Fruit fly (Drosophila melanogaster) whole organism, wandering third instar larva: ENCODE results near the gene red.

Source experiments
- Abd-B ChIP-seq: fragments of >200 bp; optimal IDR thresholded peaks from 2 replicates; lab custom pipeline; 2017; ENCODE audit warnings: missing biosample characterization, missing genetic modification characterization
- CG32264 ChIP-seq: fragments of 200-800 bp; sonication (Bioruptor generic); optimal IDR thresholded peaks from 2 replicates; lab custom pipeline; 2016; ENCODE audit warnings: missing biosample characterization, missing genetic modification characterization
- CG9705 ChIP-seq: fragments of 200-800 bp; sonication (Bioruptor generic); optimal IDR thresholded peaks from 2 replicates; lab custom pipeline; 2018; ENCODE audit warnings: missing biosample characterization, mild to moderate bottlenecking, missing genetic modification characterization
- CrebA ChIP-seq: fragments of 200-800 bp; sonication (Bioruptor generic); optimal IDR thresholded peaks from 2 replicates; lab custom pipeline; 2016; ENCODE audit warnings: missing biosample characterization, mild to moderate bottlenecking, missing genetic modification characterization, borderline replicate concordance
- Dfd ChIP-seq: fragments of >200 bp; optimal IDR thresholded peaks from 2 replicates; lab custom pipeline; 2017; ENCODE audit warnings: missing biosample characterization, missing genetic modification characterization
- GATAd ChIP-seq: sonication (Bioruptor generic); optimal IDR thresholded peaks from 2 replicates; lab custom pipeline; 2016; ENCODE audit warnings: missing biosample characterization, missing genetic modification characterization
- HLH106 ChIP-seq: fragments of 200-800 bp; optimal IDR thresholded peaks from 3 replicates; lab custom pipeline; 2019; ENCODE audit warnings: missing biosample characterization, mild to moderate bottlenecking, missing genetic modification characterization, moderate library complexity
- Hnf4 ChIP-seq: fragments of 200-800 bp; sonication (Bioruptor generic); optimal IDR thresholded peaks from 2 replicates; lab custom pipeline; 2016; ENCODE audit warnings: missing biosample characterization, mild to moderate bottlenecking, missing genetic modification characterization
- Hr78 ChIP-seq: fragments of >200 bp; optimal IDR thresholded peaks from 2 replicates; lab custom pipeline; 2017; ENCODE audit warnings: missing biosample characterization, missing genetic modification characterization
- Hr83 ChIP-seq: fragments of 200-300 bp; sonication (Bioruptor generic); optimal IDR thresholded peaks from 2 replicates; lab custom pipeline; 2016; ENCODE audit warnings: missing biosample characterization, mild to moderate bottlenecking, missing genetic modification characterization, moderate library complexity; ENCODE audit not compliant: poor library complexity, severe bottlenecking
- Jra ChIP-seq: sonication (Bioruptor generic); optimal IDR thresholded peaks from 2 replicates; lab custom pipeline; 2016; ENCODE audit warnings: missing biosample characterization, missing genetic modification characterization
- Myc ChIP-seq: fragments of >200 bp; optimal IDR thresholded peaks from 2 replicates; lab custom pipeline; 2017
- OdsH ChIP-seq: fragments of 200-800 bp; sonication (Bioruptor generic); optimal IDR thresholded peaks from 2 replicates; lab custom pipeline; 2016; ENCODE audit warnings: missing biosample characterization, mild to moderate bottlenecking, missing genetic modification characterization
- Rel ChIP-seq, 2 experiments: fragments of 200-800 bp; sonication (Bioruptor generic) in 1 of 2; optimal IDR thresholded peaks; 2 replicates in 1 of 2; 3 replicates in 1 of 2; lab custom pipeline; 2016 to 2019; ENCODE audit warnings: mild to moderate bottlenecking in 2 of 2, missing biosample characterization in 2 of 2, missing genetic modification characterization in 2 of 2, moderate library complexity in 1 of 2
- Sp1 ChIP-seq: fragments of 200-800 bp; sonication (Bioruptor generic); optimal IDR thresholded peaks from 3 replicates; lab custom pipeline; 2019; ENCODE audit warnings: missing biosample characterization, mild to moderate bottlenecking, missing genetic modification characterization, moderate library complexity
- Vsx2 ChIP-seq: fragments of 200-300, 225-300 bp; sonication (Bioruptor generic); optimal IDR thresholded peaks from 2 replicates; lab custom pipeline; 2018; ENCODE audit warnings: missing biosample characterization, missing genetic modification characterization; ENCODE audit not compliant: partially characterized antibody
- br ChIP-seq: fragments of 200-800 bp; sonication (Bioruptor generic); optimal IDR thresholded peaks from 2 replicates; lab custom pipeline; 2016; ENCODE audit warnings: missing biosample characterization, missing genetic modification characterization
- brk ChIP-seq: fragments of 200-800 bp; sonication (Bioruptor generic); optimal IDR thresholded peaks from 2 replicates; lab custom pipeline; 2016; ENCODE audit warnings: missing biosample characterization, mild to moderate bottlenecking, missing genetic modification characterization
- dl ChIP-seq, 2 experiments: fragments of 175-275, 200-275 bp in 1 of 2; fragments of 200-275 bp in 1 of 2; sonication (Bioruptor generic); optimal IDR thresholded peaks; lab custom pipeline; 2018; ENCODE audit warnings: mild to moderate bottlenecking in 2 of 2, missing biosample characterization in 2 of 2, missing genetic modification characterization in 2 of 2, moderate library complexity in 2 of 2; ENCODE audit not compliant: partially characterized antibody in 2 of 2, insufficient read depth in 1 of 2
- dsf ChIP-seq: sonication (Bioruptor generic); optimal IDR thresholded peaks from 2 replicates; lab custom pipeline; 2016; ENCODE audit warnings: missing biosample characterization, missing genetic modification characterization, borderline replicate concordance
- ey ChIP-seq: fragments of 200-800 bp; sonication (Bioruptor generic); optimal IDR thresholded peaks from 2 replicates; lab custom pipeline; 2016; ENCODE audit warnings: missing biosample characterization, missing genetic modification characterization
- foxo ChIP-seq, 2 experiments: fragments of 200-800 bp; sonication (Bioruptor generic); optimal IDR thresholded peaks; 2 replicates in 1 of 2; 3 replicates in 1 of 2; lab custom pipeline; 2016 to 2017; ENCODE audit warnings: missing biosample characterization in 2 of 2, missing genetic modification characterization in 2 of 2
- fru ChIP-seq: fragments of 200-800 bp; sonication (Bioruptor generic); optimal IDR thresholded peaks from 3 replicates; lab custom pipeline; 2016; ENCODE audit warnings: missing biosample characterization, mild to moderate bottlenecking, missing genetic modification characterization
- h ChIP-seq: fragments of 200-800 bp; sonication (Bioruptor generic); optimal IDR thresholded peaks from 3 replicates; lab custom pipeline; 2016; ENCODE audit warnings: missing biosample characterization, mild to moderate bottlenecking, missing genetic modification characterization
- pan ChIP-seq: fragments of >200 bp; optimal IDR thresholded peaks from 2 replicates; lab custom pipeline; 2017
- psq ChIP-seq: fragments of 200-800 bp; sonication (Bioruptor generic); optimal IDR thresholded peaks from 3 replicates; lab custom pipeline; 2017; ENCODE audit warnings: missing biosample characterization, mild to moderate bottlenecking, missing genetic modification characterization, moderate library complexity
- rgr ChIP-seq: fragments of 200-800 bp; sonication (Bioruptor generic); optimal IDR thresholded peaks from 3 replicates; lab custom pipeline; 2016; ENCODE audit warnings: missing biosample characterization, mild to moderate bottlenecking, missing genetic modification characterization
- sage ChIP-seq: fragments of 200-800 bp; sonication (Bioruptor generic); optimal IDR thresholded peaks from 2 replicates; lab custom pipeline; 2016; ENCODE audit warnings: missing biosample characterization, mild to moderate bottlenecking, missing genetic modification characterization
- sv ChIP-seq: fragments of 200-800 bp; sonication (Bioruptor generic); optimal IDR thresholded peaks from 3 replicates; lab custom pipeline; 2016; ENCODE audit warnings: missing biosample characterization, missing genetic modification characterization
- tai ChIP-seq: sonication (Bioruptor generic); optimal IDR thresholded peaks from 2 replicates; lab custom pipeline; 2016; ENCODE audit warnings: missing biosample characterization, missing genetic modification characterization
- usp ChIP-seq: fragments of >200 bp; optimal IDR thresholded peaks from 2 replicates; lab custom pipeline; 2017; ENCODE audit warnings: missing biosample characterization, missing genetic modification characterization
- woc ChIP-seq: sonication (Bioruptor generic); optimal IDR thresholded peaks from 2 replicates; lab custom pipeline; 2016; ENCODE audit warnings: missing biosample characterization, mild to moderate bottlenecking, missing genetic modification characterization

red gene

dm6 chr3R:14310062-14310461, 21.2 kb downstream of the red start, which contains the start of gene CG31321:
TSS of gene CG31321 (plus strand) at chr3R:14310362.
- TF ChIP-seq Sp1 (no peak), Jra (GFP tag; lab: Kevin White, UChicago) (no peak), Abd-B (GFP tag; lab: Kevin White, UChicago) (no peak), Rel (GFP tag; optimal IDR thresholded peaks at IDR 0.05; lab: Kevin White, UChicago) (no peak), Rel (tag; optimal IDR thresholded peaks at IDR 0.05; lab: Kevin White, UChicago) (no peak), h (GFP tag; lab: Kevin White, UChicago) (no peak), rgr (GFP tag; lab: Kevin White, UChicago) (no peak), Vsx2 (GFP tag; lab: Kevin White, UChicago) (no peak), dl (GFP tag; optimal IDR thresholded peaks at IDR 0.05; lab: Kevin White, UChicago; ENCODE audit: insufficient read depth in 1 of 2, partially characterized antibody in 2 of 2) (no peak), CG9705 (no peak), psq (GFP tag; lab: Kevin White, UChicago) (no peak), pan (lab: Kevin White, UChicago) (no peak)

- TF ChIP-seq Rel (GFP tag; optimal IDR thresholded peaks at IDR 0.05; lab: Kevin White, UChicago): no peak
- TF ChIP-seq Rel (tag; optimal IDR thresholded peaks at IDR 0.05; lab: Kevin White, UChicago): no peak
- no peak for TF ChIP-seq fru (GFP tag; lab: Kevin White, UChicago)
- no peak for TF ChIP-seq dl (GFP tag; optimal IDR thresholded peaks at IDR 0.05; lab: Kevin White, UChicago; ENCODE audit: insufficient read depth in 1 of 2, partially characterized antibody in 2 of 2)
- no peak for TF ChIP-seq dsf
- TF ChIP-seq Sp1: peak; percentile 42
- no peak for TF ChIP-seq Dfd (GFP tag; lab: Kevin White, UChicago)
- no peak for TF ChIP-seq Myc
- TF ChIP-seq CrebA (GFP tag; lab: Kevin White, UChicago): no peak
- TF ChIP-seq brk (GFP tag; lab: Kevin White, UChicago): no peak
- no peak for TF ChIP-seq usp (GFP tag; lab: Kevin White, UChicago)
- peak; percentile 8 for TF ChIP-seq OdsH
- peak; percentile 48 for TF ChIP-seq rgr (GFP tag; lab: Kevin White, UChicago)
- no peak for TF ChIP-seq tai (GFP tag; lab: Kevin White, UChicago)
- TF ChIP-seq psq (GFP tag; lab: Kevin White, UChicago): no peak
- peak; percentile 53 for TF ChIP-seq HLH106 (tag; lab: Kevin White, UChicago)
- TF ChIP-seq h (GFP tag; lab: Kevin White, UChicago): peak; percentile 61
- no peak for TF ChIP-seq Hnf4 (GFP tag; lab: Kevin White, UChicago)
- TF ChIP-seq CG32264 (GFP tag; lab: Kevin White, UChicago): no peak
- no peak for TF ChIP-seq Hr78 (GFP tag; lab: Kevin White, UChicago)
- TF ChIP-seq ey: peak; percentile 47
- no peak for TF ChIP-seq br (GFP tag; lab: Kevin White, UChicago)
- TF ChIP-seq sage (GFP tag; lab: Kevin White, UChicago): no peak
- no peak for TF ChIP-seq sv (GFP tag; lab: Kevin White, UChicago)
- no peak for TF ChIP-seq pan (lab: Kevin White, UChicago)
- TF ChIP-seq Jra (GFP tag; lab: Kevin White, UChicago): no peak
- TF ChIP-seq GATAd (GFP tag; lab: Kevin White, UChicago): peak; percentile 14
- peak in 1 of 2 experiments; percentile 60 for TF ChIP-seq foxo (GFP tag; optimal IDR thresholded peaks at IDR 0.05; lab: Kevin White, UChicago)
- TF ChIP-seq Vsx2 (GFP tag; lab: Kevin White, UChicago): no peak
Observed at dm6 chr3R:14311027-14311426, 22.2 kb downstream of the red start.

- TF ChIP-seq Dfd (GFP tag; lab: Kevin White, UChicago): no peak
- no peak for TF ChIP-seq pan (lab: Kevin White, UChicago)
- TF ChIP-seq GATAd (GFP tag; lab: Kevin White, UChicago): no peak
- TF ChIP-seq Sp1: no peak
- no peak for TF ChIP-seq Hr83 (GFP tag; lab: Kevin White, UChicago)
- no peak for TF ChIP-seq OdsH
- TF ChIP-seq rgr (GFP tag; lab: Kevin White, UChicago): no peak
- TF ChIP-seq woc (GFP tag; lab: Kevin White, UChicago): no peak
- no peak for TF ChIP-seq ey
- no peak for TF ChIP-seq Rel (GFP tag; optimal IDR thresholded peaks at IDR 0.05; lab: Kevin White, UChicago)
- TF ChIP-seq Rel (tag; optimal IDR thresholded peaks at IDR 0.05; lab: Kevin White, UChicago): no peak
- TF ChIP-seq foxo (GFP tag; optimal IDR thresholded peaks at IDR 0.05; lab: Kevin White, UChicago): no peak
- TF ChIP-seq, all 38 proteins: peak for 0
Observed at dm6 chr3R:14314554-14314953, 25.7 kb downstream of the red start, which contains the start of gene Crz. TSS of gene Crz (plus strand) at chr3R:14314854.
